Worm (Caenorhabditis elegans) whole organism, L3 larva: ENCODE results near the gene F33C8.4.

Experiments
- ama-1 ChIP-seq: fragments of 150-350 bp; optimal IDR thresholded peaks from 2 replicates; lab custom pipeline; 2018
- nhr-12 ChIP-seq: fragments of 150-350 bp; optimal IDR thresholded peaks from 2 replicates; lab custom pipeline; 2014; ENCODE audit warnings: missing biosample characterization, missing genetic modification characterization
- skn-1 ChIP-seq: fragments of 150-350 bp; optimal IDR thresholded peaks from 2 replicates; lab custom pipeline; 2014; ENCODE audit warnings: missing biosample characterization, missing genetic modification characterization

DNA sequence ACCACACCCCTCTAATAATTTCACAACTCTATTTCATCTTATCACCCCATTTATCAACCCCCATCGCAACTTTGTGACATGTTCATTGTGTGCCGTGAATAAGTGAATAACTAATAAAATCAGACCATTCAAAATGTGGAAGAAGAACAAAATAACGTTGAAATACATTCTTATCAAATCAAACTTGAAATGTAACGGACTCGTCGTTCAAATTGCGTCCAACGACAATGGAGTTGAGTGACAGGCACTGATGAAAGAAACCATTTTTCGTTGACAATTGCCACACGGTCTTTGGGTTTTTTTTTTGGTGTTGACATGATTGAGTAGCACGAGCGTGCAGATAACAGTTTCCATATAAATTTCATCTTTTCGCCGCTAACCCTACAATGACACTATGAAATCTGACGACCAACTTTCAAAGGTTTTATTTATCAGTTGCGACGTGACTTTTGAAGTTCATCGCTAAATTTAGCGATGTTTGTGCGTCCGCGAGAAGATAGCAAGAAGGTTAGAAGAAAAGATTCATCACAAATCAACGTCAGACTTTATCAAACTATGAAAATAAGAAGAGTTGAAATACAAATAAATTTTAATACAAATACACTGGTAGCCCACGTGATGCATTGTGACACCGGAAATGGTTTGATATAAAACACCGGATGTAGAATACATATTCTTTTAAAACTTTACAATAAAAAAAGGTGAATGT lies 51.5 kb downstream of the F33C8.4 start:
- TF ChIP-seq ama-1 (lab: Kevin White, UChicago) (no peak), nhr-12 (tag; lab: Kevin White, UChicago) (no peak), skn-1 (no peak)
